Fruit fly (Drosophila melanogaster): ENCODE results near the gene dgrn.
A peak's percentile ranks its signal among the peaks of the same experiment; 100 is the strongest.

DNA sequence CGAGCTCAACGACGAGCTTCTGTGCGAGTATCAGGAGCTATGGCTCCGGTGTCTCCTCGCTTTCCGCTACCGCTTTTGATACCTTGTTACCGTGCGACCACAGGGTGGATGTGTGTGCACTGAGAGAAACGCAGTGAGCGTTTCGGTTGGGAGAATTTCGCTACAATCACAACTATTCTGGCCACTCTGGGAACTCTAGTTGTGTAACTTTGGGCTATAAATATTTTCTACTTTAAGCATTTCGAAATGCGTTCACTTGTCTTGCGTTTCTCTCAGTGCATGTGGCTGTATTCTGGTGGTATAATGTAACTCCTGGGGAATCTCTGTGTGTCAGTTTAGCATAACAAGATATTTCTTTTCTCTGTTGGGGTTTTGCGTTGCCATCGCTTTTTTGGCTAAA lies 47.0 kb downstream of the dgrn start:
- TF ChIP-seq topi (GFP tag; optimal IDR thresholded peaks at IDR 0.05) (peak; percentile 3), Eip75B (GFP tag; optimal IDR thresholded peaks at IDR 0.05) (no peak), CG1621 (tag; optimal IDR thresholded peaks at IDR 0.05) (no peak)
